Worm (Caenorhabditis elegans) whole organism, L4/young adult: ENCODE measurements around the gene C13F10.7.

Experiments
- W03F9.2 ChIP-seq: fragments of 150-350 bp; optimal IDR thresholded peaks from 2 replicates; lab custom pipeline; 2014; ENCODE audit warnings: missing biosample characterization, missing genetic modification characterization
- dao-5 ChIP-seq: sonication (generic microtip); optimal IDR thresholded peaks from 2 replicates; lab custom pipeline; 2016; ENCODE audit warnings: missing genotype, missing genetic modification characterization, moderate library complexity, missing compliant biosample characterization
- him-1 ChIP-seq: sonication (generic microtip); optimal IDR thresholded peaks from 2 replicates; lab custom pipeline; 2016; ENCODE audit warnings: missing genotype, missing genetic modification reagents, missing genetic modification characterization, missing compliant biosample characterization

ce11 chrV:7193562-7193961, 29.5 kb downstream of the C13F10.7 start, which contains the start of gene F09G2.8:
- TF ChIP-seq him-1 (tag; lab: Kevin White, UChicago), result no peak
- TF ChIP-seq W03F9.2, result no peak
- no peak for TF ChIP-seq dao-5 (tag; lab: Kevin White, UChicago)
